Fruit fly (Drosophila melanogaster): ENCODE results near the gene Drsl1.

Gene Drsl1

dm6 chr3L:3381869-3382488, 46.4 kb upstream of the Drsl1 start:
- TF ChIP-seq D1 (tag; optimal IDR thresholded peaks at IDR 0.05) (no peak), CG12605 (GFP tag; IDR thresholded peaks at IDR 0.05) (0 out of 2 replicates have a peak, but pooled peaks have one; percentile 52), CG8301 (tag; optimal IDR thresholded peaks at IDR 0.05) (peak; percentile 30), CG10348 (GFP tag; IDR thresholded peaks at IDR 0.05) (0 out of 2 replicates have a peak, but pooled peaks have one; percentile 31), rn (GFP tag; IDR thresholded peaks at IDR 0.05) (peak; percentile 41; the same call in 1 of the 2 replicates), CG13204 (GFP tag; optimal IDR thresholded peaks at IDR 0.05) (no peak), Ets98B (GFP tag; IDR thresholded peaks at IDR 0.05) (peak; percentile 69), CG17806 (tag; optimal IDR thresholded peaks at IDR 0.05) (no peak), CG14655 (GFP tag; optimal IDR thresholded peaks at IDR 0.05) (peak; percentile 13), CG15710 (tag; optimal IDR thresholded peaks at IDR 0.05) (no peak), CG4496 (GFP tag; IDR thresholded peaks at IDR 0.05) (peak; percentile 74), EcR (GFP tag; optimal IDR thresholded peaks at IDR 0.05) (no peak), CG8159 (tag; optimal IDR thresholded peaks at IDR 0.05) (no peak), CG32121 (GFP tag; IDR thresholded peaks at IDR 0.05) (peak; percentile 71)

DNA sequence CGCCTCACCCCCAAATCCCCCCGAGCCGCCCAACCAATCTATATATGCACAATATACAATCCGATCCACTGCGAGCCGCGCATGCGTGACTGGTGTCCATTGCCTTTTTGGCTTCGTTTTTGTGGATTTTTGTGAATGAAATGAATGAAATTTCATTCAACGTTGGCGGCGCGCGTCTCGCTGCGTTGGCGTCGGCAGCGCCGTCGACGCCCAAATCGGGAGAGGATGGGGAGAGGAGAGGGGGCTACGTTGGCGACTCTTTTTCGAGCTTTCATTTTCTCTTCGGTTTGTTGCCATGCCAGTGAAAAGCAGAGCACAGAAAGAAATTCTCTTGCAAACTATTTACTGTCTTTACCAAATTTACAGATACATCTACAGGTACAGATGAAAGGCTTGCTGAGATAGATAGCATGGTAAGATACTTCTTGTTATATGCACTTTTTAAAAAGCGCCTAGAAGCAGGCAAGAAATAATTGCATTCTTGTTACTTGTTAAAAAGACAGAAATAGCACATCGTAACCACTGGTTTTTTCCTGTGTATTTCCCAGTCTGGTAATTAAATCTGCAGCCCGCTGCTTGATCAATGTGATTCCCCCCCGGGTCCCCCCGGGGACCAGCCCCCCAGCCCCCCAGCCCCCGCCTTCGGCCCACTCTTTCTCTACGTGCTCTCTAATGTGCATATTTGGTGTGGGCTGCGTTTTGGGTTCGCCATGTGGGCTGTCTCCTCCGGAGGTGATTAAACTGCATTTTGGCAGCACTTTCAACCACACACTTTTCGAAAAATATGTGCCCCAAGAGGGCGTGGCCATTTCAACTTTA, 44.8 kb upstream of the Drsl1 start:
- TF ChIP-seq Snoo (tag; optimal IDR thresholded peaks at IDR 0.05) = no peak
- no peak for TF ChIP-seq D1 (tag; optimal IDR thresholded peaks at IDR 0.05)
- TF ChIP-seq Pif1B (GFP tag; optimal IDR thresholded peaks at IDR 0.05) = peak; percentile 40
- TF ChIP-seq CG10348 (GFP tag; IDR thresholded peaks at IDR 0.05) = peak; percentile 34; the same call in 1 of the 2 replicates
- peak; percentile 50 for TF ChIP-seq Pif1A (GFP tag; optimal IDR thresholded peaks at IDR 0.05)
- TF ChIP-seq CG4496 (GFP tag; IDR thresholded peaks at IDR 0.05) = peak; percentile 64; the same call in 2 of the 3 replicates
- peak; percentile 72 for TF ChIP-seq fd96Ca (GFP tag; IDR thresholded peaks at IDR 0.05)
- peak; percentile 75 for TF ChIP-seq Ets98B (GFP tag; IDR thresholded peaks at IDR 0.05)
- no peak for TF ChIP-seq CG8159 (tag; optimal IDR thresholded peaks at IDR 0.05)
- TF ChIP-seq CG32121 (GFP tag; IDR thresholded peaks at IDR 0.05) = peak; percentile 68; the same call in 1 of the 2 replicates
- TF ChIP-seq CG14655 (GFP tag; optimal IDR thresholded peaks at IDR 0.05) = no peak
- TF ChIP-seq CG9948 (tag; optimal IDR thresholded peaks at IDR 0.05) = no peak
- peak; percentile 62 for TF ChIP-seq CG8301 (tag; optimal IDR thresholded peaks at IDR 0.05)
- TF ChIP-seq EcR (GFP tag; optimal IDR thresholded peaks at IDR 0.05) = peak; percentile 44

- TF ChIP-seq rn (GFP tag; IDR thresholded peaks at IDR 0.05) = peak; percentile 48; the same call in 1 of the 2 replicates
- peak; percentile 54 for TF ChIP-seq CG9948 (tag; optimal IDR thresholded peaks at IDR 0.05)
- peak; percentile 37 for TF ChIP-seq gl (tag; optimal IDR thresholded peaks at IDR 0.05)
- TF ChIP-seq CG34367 (tag; optimal IDR thresholded peaks at IDR 0.05) = peak; percentile 58
- TF ChIP-seq CG14655 (GFP tag; optimal IDR thresholded peaks at IDR 0.05) = no peak
- TF ChIP-seq CG15710 (tag; optimal IDR thresholded peaks at IDR 0.05) = peak; percentile 70
- TF ChIP-seq CG8301 (tag; optimal IDR thresholded peaks at IDR 0.05) = no peak
- peak; percentile 82 for TF ChIP-seq CG4496 (GFP tag; IDR thresholded peaks at IDR 0.05)
- TF ChIP-seq CG12605 (GFP tag; IDR thresholded peaks at IDR 0.05) = peak; percentile 75
- TF ChIP-seq CG8159 (tag; optimal IDR thresholded peaks at IDR 0.05) = peak; percentile 75
- peak; percentile 84 for TF ChIP-seq Ets98B (GFP tag; IDR thresholded peaks at IDR 0.05)
- peak; percentile 62 for TF ChIP-seq CG17806 (tag; optimal IDR thresholded peaks at IDR 0.05)
- no peak for TF ChIP-seq D1 (tag; optimal IDR thresholded peaks at IDR 0.05)
- TF ChIP-seq CG32121 (GFP tag; IDR thresholded peaks at IDR 0.05) = peak; percentile 72; the same call in 1 of the 2 replicates
- TF ChIP-seq Snoo (tag; optimal IDR thresholded peaks at IDR 0.05) = peak; percentile 76
These were observed 42.3 kb upstream of the Drsl1 start, which contains the start of gene Ids for dm6 chr3L:3377965-3378292. TSS of gene Ids (plus strand) at chr3L:3378268.

- no peak for TF ChIP-seq EcR (GFP tag; optimal IDR thresholded peaks at IDR 0.05)
- no peak for TF ChIP-seq Ets98B (GFP tag; IDR thresholded peaks at IDR 0.05)
- no peak for TF ChIP-seq gl (tag; optimal IDR thresholded peaks at IDR 0.05)
- TF ChIP-seq CG15710 (tag; optimal IDR thresholded peaks at IDR 0.05) = no peak
- TF ChIP-seq CG4496 (GFP tag; IDR thresholded peaks at IDR 0.05) = no peak
- TF ChIP-seq D1 (tag; optimal IDR thresholded peaks at IDR 0.05) = no peak
- TF ChIP-seq rn (GFP tag; IDR thresholded peaks at IDR 0.05) = no peak
- TF ChIP-seq CG12605 (GFP tag; IDR thresholded peaks at IDR 0.05) = no peak
- TF ChIP-seq Pif1B (GFP tag; optimal IDR thresholded peaks at IDR 0.05) = no peak
- TF ChIP-seq CG17806 (tag; optimal IDR thresholded peaks at IDR 0.05) = no peak
- TF ChIP-seq fd96Ca (GFP tag; IDR thresholded peaks at IDR 0.05) = no peak
- no peak for TF ChIP-seq CG32121 (GFP tag; IDR thresholded peaks at IDR 0.05)
- TF ChIP-seq CG10348 (GFP tag; IDR thresholded peaks at IDR 0.05) = no peak
- no peak for TF ChIP-seq CG8301 (tag; optimal IDR thresholded peaks at IDR 0.05)
- TF ChIP-seq CG34367 (tag; optimal IDR thresholded peaks at IDR 0.05) = no peak
- TF ChIP-seq CG13204 (GFP tag; optimal IDR thresholded peaks at IDR 0.05) = no peak
These were observed 41.8 kb upstream of the Drsl1 start for dm6 chr3L:3377247-3377964.

DNA sequence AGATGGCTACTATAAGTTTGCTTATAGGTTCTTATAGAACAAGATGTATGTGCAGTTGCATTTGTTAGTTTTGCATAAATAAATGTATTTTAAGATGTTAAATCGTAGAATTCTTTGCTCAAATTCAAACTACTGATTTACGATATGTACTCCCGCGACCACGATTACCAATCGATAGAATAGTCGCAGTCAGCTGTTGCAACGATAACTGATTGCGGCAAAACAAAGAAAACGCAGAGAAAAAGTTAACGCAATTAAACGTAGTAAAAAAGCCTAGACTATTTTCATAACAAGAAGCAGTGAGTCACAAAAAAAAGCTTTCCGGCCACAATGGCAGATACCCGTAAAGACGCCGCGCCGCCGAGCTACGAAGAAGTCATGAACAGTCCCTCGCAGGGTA, 41.0 kb upstream of the Drsl1 start, which contains the start of gene CG12012:
Gene CG12012 (plus strand): TSS at position 207 of the 400 bp plus-strand sequence.
- TF ChIP-seq CG17806 (tag; optimal IDR thresholded peaks at IDR 0.05) = no peak
- no peak for TF ChIP-seq Ets98B (GFP tag; IDR thresholded peaks at IDR 0.05)
- no peak for TF ChIP-seq CG12605 (GFP tag; IDR thresholded peaks at IDR 0.05)
- no peak for TF ChIP-seq Pif1B (GFP tag; optimal IDR thresholded peaks at IDR 0.05)
- TF ChIP-seq CG4496 (GFP tag; IDR thresholded peaks at IDR 0.05) = no peak
- TF ChIP-seq CG13204 (GFP tag; optimal IDR thresholded peaks at IDR 0.05) = no peak
- TF ChIP-seq CG34367 (tag; optimal IDR thresholded peaks at IDR 0.05) = no peak
- no peak for TF ChIP-seq CG10348 (GFP tag; IDR thresholded peaks at IDR 0.05)
